Worm (Caenorhabditis elegans): ENCODE data around the gene C45B2.2.

Gene C45B2.2

DNA sequence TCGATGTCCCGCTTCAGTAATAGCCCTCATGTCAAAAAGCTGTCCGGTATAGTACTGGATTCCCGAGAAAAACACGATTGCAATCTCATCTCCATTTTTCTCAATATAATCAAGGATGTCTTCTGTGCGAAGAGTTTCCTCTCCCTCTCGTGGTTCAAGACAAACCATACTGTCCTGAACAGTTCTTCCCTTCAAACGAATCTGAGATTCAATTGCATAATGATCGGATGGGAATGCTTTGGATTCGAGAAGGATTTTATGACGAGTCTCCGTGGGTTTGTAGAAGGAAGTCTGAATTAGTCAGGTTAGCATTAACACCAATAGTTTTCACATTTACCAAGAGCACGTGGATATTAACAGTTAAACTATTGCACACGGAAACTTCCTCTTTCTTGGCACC, 23.4 kb downstream of the C45B2.2 start:
- TF ChIP-seq B0310.2 (tag; optimal IDR thresholded peaks at IDR 0.05) = no peak
- no peak for TF ChIP-seq sea-1 (GFP tag; conservative IDR thresholded peaks at IDR 0.05)
- no peak for TF ChIP-seq tbx-11 (GFP tag; IDR thresholded peaks at IDR 0.05)

- TF ChIP-seq tbx-11 (GFP tag; IDR thresholded peaks at IDR 0.05) (no peak), flt-1 (GFP tag; IDR thresholded peaks at IDR 0.05) (no peak), tra-4 (tag; optimal IDR thresholded peaks at IDR 0.05) (no peak), hmbx-1 (tag; optimal IDR thresholded peaks at IDR 0.05) (no peak), F13C5.2 (tag; optimal IDR thresholded peaks at IDR 0.05) (no peak), ama-1 (optimal IDR thresholded peaks at IDR 0.05) (no peak), ets-7 (tag; optimal IDR thresholded peaks at IDR 0.05) (no peak), ceh-36 (tag; optimal IDR thresholded peaks at IDR 0.05) (no peak), hnd-1 (tag; optimal IDR thresholded peaks at IDR 0.05) (no peak), pes-1 (GFP tag; IDR thresholded peaks at IDR 0.05) (no peak), sea-1 (GFP tag; conservative IDR thresholded peaks at IDR 0.05) (no peak), tbx-37 (GFP tag; conservative IDR thresholded peaks at IDR 0.05) (no peak), scrt-1 (GFP tag; IDR thresholded peaks at IDR 0.05) (no peak), hmg-4 (GFP tag; optimal IDR thresholded peaks at IDR 0.05) (no peak)
Observed at ce11 chrX:6109288-6109770, 24.8 kb downstream of the C45B2.2 start, which contains the start of gene kynu-1. Gene kynu-1, minus strand, starts transcription at chrX:6109338.

DNA sequence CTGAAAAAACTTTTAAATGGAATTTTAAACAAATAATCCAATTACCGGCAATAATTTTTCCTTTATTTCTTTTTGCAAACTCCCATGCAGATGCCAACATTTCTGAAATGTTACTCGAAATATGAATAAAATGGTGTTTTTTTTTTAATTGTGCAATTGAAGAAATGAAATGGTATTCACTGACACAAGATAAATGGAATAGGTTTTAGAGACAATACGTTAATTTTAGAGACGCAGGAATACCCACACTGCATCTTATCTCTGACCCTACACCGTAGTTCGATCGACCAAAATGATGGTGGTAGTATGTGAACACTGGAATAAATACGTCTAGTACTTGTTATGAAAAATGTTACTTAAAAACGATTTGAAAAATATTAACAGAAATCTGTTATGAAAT, 28.3 kb downstream of the C45B2.2 start, which contains the start of gene prx-3:
Gene prx-3, minus strand, starts transcription at position 101 of the 400 bp plus-strand sequence.
- TF ChIP-seq aly-1 (tag; optimal IDR thresholded peaks at IDR 0.05) (no peak), F13C5.2 (tag; optimal IDR thresholded peaks at IDR 0.05) (no peak), hmg-4 (GFP tag; optimal IDR thresholded peaks at IDR 0.05) (no peak), flt-1 (GFP tag; IDR thresholded peaks at IDR 0.05) (no peak), ama-1 (optimal IDR thresholded peaks at IDR 0.05) (no peak), pes-1 (GFP tag; IDR thresholded peaks at IDR 0.05) (no peak), ets-7 (tag; optimal IDR thresholded peaks at IDR 0.05) (no peak), tbx-37 (GFP tag; conservative IDR thresholded peaks at IDR 0.05) (no peak), ceh-13 (GFP tag; optimal IDR thresholded peaks at IDR 0.05) (no peak), hmbx-1 (tag; optimal IDR thresholded peaks at IDR 0.05) (no peak), hnd-1 (tag; optimal IDR thresholded peaks at IDR 0.05) (no peak), sea-1 (GFP tag; conservative IDR thresholded peaks at IDR 0.05) (no peak), tbx-11 (GFP tag; IDR thresholded peaks at IDR 0.05) (no peak), B0310.2 (tag; optimal IDR thresholded peaks at IDR 0.05) (no peak), ceh-36 (tag; optimal IDR thresholded peaks at IDR 0.05) (no peak), tra-4 (tag; optimal IDR thresholded peaks at IDR 0.05) (no peak), scrt-1 (GFP tag; IDR thresholded peaks at IDR 0.05) (no peak)

DNA sequence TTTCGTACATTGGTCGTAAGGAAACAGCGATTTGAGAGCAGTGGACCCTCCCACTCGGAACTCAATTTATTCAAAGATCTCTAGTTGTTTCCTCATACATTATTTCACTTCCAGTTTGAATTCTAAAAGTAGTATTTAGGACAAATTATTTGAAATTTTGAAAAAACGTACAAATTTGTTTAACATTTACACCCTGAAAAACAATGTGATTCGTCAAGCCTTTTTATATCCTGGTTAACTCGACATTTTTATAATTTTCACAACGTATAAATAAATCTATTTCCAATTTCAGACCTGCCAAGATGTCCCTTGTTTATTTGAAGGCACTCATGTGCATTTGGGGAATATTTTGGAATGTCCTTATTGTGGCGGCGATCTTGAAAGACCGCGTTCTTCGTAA, 31.0 kb downstream of the C45B2.2 start, which contains the start of gene C15H9.3:
Gene C15H9.3, plus strand, starts transcription at position 301 of the 400 bp plus-strand sequence.
- no peak for TF ChIP-seq hnd-1 (tag; optimal IDR thresholded peaks at IDR 0.05)
- TF ChIP-seq aly-1 (tag; optimal IDR thresholded peaks at IDR 0.05) = no peak
- no peak for TF ChIP-seq tbx-11 (GFP tag; IDR thresholded peaks at IDR 0.05)
- TF ChIP-seq B0310.2 (tag; optimal IDR thresholded peaks at IDR 0.05) = no peak
- no peak for TF ChIP-seq flt-1 (GFP tag; IDR thresholded peaks at IDR 0.05)
- TF ChIP-seq scrt-1 (GFP tag; IDR thresholded peaks at IDR 0.05) = no peak
- no peak for TF ChIP-seq tbx-37 (GFP tag; conservative IDR thresholded peaks at IDR 0.05)
- TF ChIP-seq tra-4 (tag; optimal IDR thresholded peaks at IDR 0.05) = no peak
- TF ChIP-seq pes-1 (GFP tag; IDR thresholded peaks at IDR 0.05) = no peak

DNA sequence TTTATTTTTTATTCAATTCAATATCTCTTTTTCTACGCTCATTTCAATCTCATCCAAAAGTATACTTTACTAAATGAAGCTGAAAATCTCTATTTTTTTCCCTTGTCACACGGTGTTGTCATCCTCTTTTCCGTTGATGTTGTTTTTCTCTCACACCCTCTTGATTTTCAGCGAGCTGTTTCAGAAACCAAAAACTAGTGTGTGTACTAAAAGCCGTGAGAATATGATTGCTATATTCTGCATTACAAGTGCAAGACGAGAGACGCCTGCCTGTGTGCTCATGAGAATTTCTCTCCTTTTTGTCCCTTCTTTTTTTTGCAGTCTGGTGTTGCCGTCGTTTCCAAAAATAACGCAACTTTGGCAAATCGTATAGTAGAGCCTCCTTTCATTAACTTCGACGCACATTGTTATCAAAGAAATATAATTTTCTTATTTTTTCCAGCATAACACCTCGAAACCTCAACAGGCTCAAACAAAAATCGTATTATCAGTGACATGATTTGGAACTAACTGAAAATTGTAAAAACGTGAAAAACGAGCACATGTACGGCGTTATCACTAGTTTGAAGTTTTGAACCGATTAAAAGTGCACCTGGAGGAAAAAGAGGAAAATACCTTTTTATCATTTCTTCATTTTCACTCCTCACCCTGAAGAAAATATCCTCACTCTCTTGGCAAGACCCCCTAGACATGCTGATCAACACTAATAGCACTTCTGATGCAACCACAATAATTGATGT, 33.7 kb downstream of the C45B2.2 start, which contains the start of gene C15H9.2:
Gene C15H9.2, plus strand, starts transcription at position 441 of the 740 bp plus-strand sequence.
- no peak for TF ChIP-seq ceh-36 (tag; optimal IDR thresholded peaks at IDR 0.05)

- TF ChIP-seq tra-4 (tag; optimal IDR thresholded peaks at IDR 0.05) = no peak
- TF ChIP-seq sea-1 (GFP tag; conservative IDR thresholded peaks at IDR 0.05) = no peak
- TF ChIP-seq ets-7 (tag; optimal IDR thresholded peaks at IDR 0.05) = no peak
- TF ChIP-seq ceh-13 (GFP tag; optimal IDR thresholded peaks at IDR 0.05) = no peak
- no peak for TF ChIP-seq ceh-36 (tag; optimal IDR thresholded peaks at IDR 0.05)
- no peak for TF ChIP-seq hnd-1 (tag; optimal IDR thresholded peaks at IDR 0.05)
- no peak for TF ChIP-seq aly-1 (tag; optimal IDR thresholded peaks at IDR 0.05)
- TF ChIP-seq tbx-11 (GFP tag; IDR thresholded peaks at IDR 0.05) = no peak
- no peak for TF ChIP-seq flt-1 (GFP tag; IDR thresholded peaks at IDR 0.05)
- no peak for TF ChIP-seq hmbx-1 (tag; optimal IDR thresholded peaks at IDR 0.05)
- no peak for TF ChIP-seq tbx-37 (GFP tag; conservative IDR thresholded peaks at IDR 0.05)
Observed at ce11 chrX:6121279-6121678, 36.7 kb downstream of the C45B2.2 start.

ce11 chrX:6122026-6122425, 37.5 kb downstream of the C45B2.2 start, which contains the start of gene nnt-1:
Gene nnt-1, plus strand, starts transcription at chrX:6122311.
- TF ChIP-seq B0310.2 (tag; optimal IDR thresholded peaks at IDR 0.05) (no peak), hnd-1 (tag; optimal IDR thresholded peaks at IDR 0.05) (no peak), ceh-13 (GFP tag; optimal IDR thresholded peaks at IDR 0.05) (no peak), ama-1 (optimal IDR thresholded peaks at IDR 0.05) (no peak), tbx-11 (GFP tag; IDR thresholded peaks at IDR 0.05) (no peak), pes-1 (GFP tag; IDR thresholded peaks at IDR 0.05) (no peak), hmbx-1 (tag; optimal IDR thresholded peaks at IDR 0.05) (no peak)

DNA sequence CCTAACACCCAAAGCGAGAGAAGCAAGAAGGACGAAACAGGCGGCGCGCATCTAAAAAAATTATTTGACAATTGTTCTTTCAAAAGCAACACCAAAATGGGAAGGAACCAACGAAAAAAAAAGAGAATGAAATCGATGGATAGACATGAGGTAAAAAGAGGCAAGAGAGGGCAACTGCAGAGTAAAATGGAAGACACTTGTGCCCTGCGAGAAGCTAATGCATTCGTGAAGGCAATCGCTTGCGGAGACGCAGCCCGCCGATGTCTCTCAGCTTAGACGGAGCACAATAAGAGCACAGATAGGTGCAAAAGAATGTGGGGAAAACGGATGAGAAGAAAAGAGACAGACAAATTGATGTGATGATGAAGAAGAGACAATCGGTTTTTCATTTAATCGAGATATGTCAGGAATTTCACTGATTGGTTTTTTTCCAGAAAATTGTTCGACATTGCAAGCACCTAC, 43.7 kb downstream of the C45B2.2 start, which contains the start of gene C15H9.9:
Gene C15H9.9, minus strand, starts transcription at position 51 of the 462 bp plus-strand sequence.
- TF ChIP-seq pes-1 (GFP tag; IDR thresholded peaks at IDR 0.05) = no peak
- TF ChIP-seq F13C5.2 (tag; optimal IDR thresholded peaks at IDR 0.05) = peak; percentile 37
- no peak for TF ChIP-seq ama-1 (optimal IDR thresholded peaks at IDR 0.05)

All from whole organism, early embryonic.